Worm (Caenorhabditis elegans): ENCODE results near the gene Y46G5A.22.

The Y46G5A.22 gene

DNA sequence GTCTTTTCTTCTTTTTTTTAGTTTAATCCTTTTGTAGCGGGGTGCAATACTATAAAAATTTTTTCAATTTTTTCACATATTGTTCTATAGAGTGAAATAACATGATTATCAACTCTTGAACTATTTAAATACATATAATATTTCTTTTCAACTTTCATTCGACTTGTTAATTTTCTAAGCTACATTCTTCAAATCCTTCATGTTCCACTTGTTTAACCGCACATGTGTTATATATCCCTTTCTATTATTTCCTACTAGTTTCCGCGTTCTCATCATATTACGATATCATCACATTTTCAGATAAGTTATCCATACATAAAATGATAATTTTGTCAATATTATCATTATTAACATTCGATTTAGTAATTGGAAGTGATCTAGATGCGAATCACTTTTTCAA is 37.5 kb upstream of the Y46G5A.22 start, which contains the start of gene Y46G5A.29:
Gene Y46G5A.29, plus strand, starts transcription at position 301 of the 400 bp plus-strand sequence.
- TF ChIP-seq daf-19 (GFP tag; conservative IDR thresholded peaks at IDR 0.05) = no peak
- no peak for TF ChIP-seq mes-2 (tag; optimal IDR thresholded peaks at IDR 0.05; ENCODE audit: poor library complexity, severe bottlenecking)
- TF ChIP-seq nhr-102 (tag; optimal IDR thresholded peaks at IDR 0.05) = no peak
- no peak for TF ChIP-seq gei-8 (GFP tag; optimal IDR thresholded peaks at IDR 0.05)
- TF ChIP-seq T26A8.4 (GFP tag; IDR thresholded peaks at IDR 0.05) = no peak
- no peak for TF ChIP-seq duxl-1 (tag; optimal IDR thresholded peaks at IDR 0.05; ENCODE audit: poor library complexity)
- TF ChIP-seq egl-43 (GFP tag; IDR thresholded peaks at IDR 0.05) = no peak
- TF ChIP-seq nhr-41 (GFP tag; IDR thresholded peaks at IDR 0.05) = no peak
- no peak for TF ChIP-seq dmd-9 (GFP tag; IDR thresholded peaks at IDR 0.05)
- no peak for TF ChIP-seq nhr-6 (tag; optimal IDR thresholded peaks at IDR 0.05)
- no peak for TF ChIP-seq arid-1 (GFP tag; conservative IDR thresholded peaks at IDR 0.05)
- TF ChIP-seq Y5F2A.4 (GFP tag; optimal IDR thresholded peaks at IDR 0.05) = no peak

ce11 chrII:12850129-12850528 is 31.7 kb upstream of the Y46G5A.22 start, which contains the start of gene Y46G5A.28:
Gene Y46G5A.28 (plus strand): TSS chrII:12850429.
- no peak for TF ChIP-seq snpc-4 (tag; optimal IDR thresholded peaks at IDR 0.05)
- TF ChIP-seq attf-4 (tag; optimal IDR thresholded peaks at IDR 0.05) = no peak
- TF ChIP-seq D1046.2 (GFP tag; IDR thresholded peaks at IDR 0.05) = no peak
- peak; percentile 46 for TF ChIP-seq aha-1 (tag)

DNA sequence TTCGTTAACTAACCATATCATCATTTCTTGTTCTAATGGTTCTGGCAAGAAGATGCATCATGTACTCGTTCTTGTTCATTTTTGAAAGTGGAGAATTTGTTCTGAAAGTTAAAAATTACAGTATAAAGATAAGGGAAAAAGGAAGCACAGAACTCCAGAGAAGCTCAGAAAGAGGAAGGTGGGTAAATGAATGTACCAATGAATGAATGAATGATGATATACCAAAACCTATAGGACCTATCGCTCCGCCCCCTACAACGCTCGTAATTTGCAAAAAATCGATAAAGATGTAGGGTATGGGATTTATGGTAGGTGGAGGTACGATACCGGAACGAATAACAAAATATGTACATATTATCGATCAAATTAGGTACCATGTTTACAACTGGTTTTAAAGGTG is 29.3 kb upstream of the Y46G5A.22 start, which contains the start of gene pes-10:
Gene pes-10, minus strand, starts transcription at position 101 of the 400 bp plus-strand sequence.
- TF ChIP-seq unc-62 (GFP tag; optimal IDR thresholded peaks at IDR 0.05 in 1 of 2) (peak in 1 of 2 experiments; percentile 65), unc-62 (tag; optimal IDR thresholded peaks at IDR 0.05) (no peak), Y75B8A.6 (GFP tag; IDR thresholded peaks at IDR 0.05) (no peak)

ce11 chrII:12840057-12840456 is 21.7 kb upstream of the Y46G5A.22 start, which contains the start of gene lgc-35:
Gene lgc-35 (minus strand): TSS chrII:12840157.
- no peak for TF ChIP-seq egl-43 (GFP tag; IDR thresholded peaks at IDR 0.05)

DNA sequence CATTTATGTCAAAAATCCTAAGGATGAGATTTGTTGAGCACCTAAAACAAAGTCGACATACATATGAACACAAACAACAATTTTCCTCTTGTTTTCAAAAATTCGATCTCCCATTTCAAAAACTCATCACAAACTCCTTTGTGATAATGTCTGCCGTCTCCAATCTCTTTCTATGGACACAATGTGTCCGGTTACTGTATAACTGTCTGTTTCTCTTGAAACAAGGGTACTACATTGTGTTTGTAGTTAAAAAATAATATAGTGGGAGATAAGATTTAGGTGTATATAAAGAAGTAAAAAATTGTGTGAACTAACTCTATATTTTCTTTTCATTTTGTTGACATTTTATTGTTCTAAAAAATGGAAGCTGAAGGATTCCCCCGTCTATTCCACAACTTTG is 12.0 kb upstream of the Y46G5A.22 start, which contains the start of gene bcmo-1:
Gene bcmo-1, plus strand, starts transcription at position 330 of the 400 bp plus-strand sequence.
- TF ChIP-seq nhr-11 (tag; optimal IDR thresholded peaks at IDR 0.05) = no peak
- TF ChIP-seq dmd-8 (GFP tag; IDR thresholded peaks at IDR 0.05) = no peak
- TF ChIP-seq zfp-2 (tag; optimal IDR thresholded peaks at IDR 0.05) = no peak
- no peak for TF ChIP-seq dmd-9 (GFP tag; IDR thresholded peaks at IDR 0.05)
- no peak for TF ChIP-seq nhr-6 (tag; optimal IDR thresholded peaks at IDR 0.05)
- TF ChIP-seq zip-11 (GFP tag; IDR thresholded peaks at IDR 0.05) = no peak
- no peak for TF ChIP-seq tag-97 (GFP tag; IDR thresholded peaks at IDR 0.05)
- TF ChIP-seq aly-2 (tag; optimal IDR thresholded peaks at IDR 0.05) = no peak
- TF ChIP-seq R02D3.7 (tag; optimal IDR thresholded peaks at IDR 0.05) = no peak
- no peak for TF ChIP-seq php-3 (GFP tag; IDR thresholded peaks at IDR 0.05)
- TF ChIP-seq F26F4.8 (GFP tag; conservative IDR thresholded peaks at IDR 0.05) = no peak
- TF ChIP-seq ztf-11 (tag; optimal IDR thresholded peaks at IDR 0.05) = no peak
- no peak for TF ChIP-seq ces-1 (GFP tag; optimal IDR thresholded peaks at IDR 0.05)
- no peak for TF ChIP-seq ztf-7 (tag; optimal IDR thresholded peaks at IDR 0.05)
- peak; percentile 3 for TF ChIP-seq pqm-1 (tag; optimal IDR thresholded peaks at IDR 0.05)
- TF ChIP-seq hmg-1.1 (GFP tag; IDR thresholded peaks at IDR 0.05) = no peak
- TF ChIP-seq nhr-28 (tag; optimal IDR thresholded peaks at IDR 0.05) = peak; percentile 97

- TF ChIP-seq mdt-29 (GFP tag; IDR thresholded peaks at IDR 0.05) (no peak), D1046.2 (GFP tag; IDR thresholded peaks at IDR 0.05) (no peak), ZK337.2 (GFP tag; IDR thresholded peaks at IDR 0.05) (no peak), mxl-2 (GFP tag; conservative IDR thresholded peaks at IDR 0.05) (no peak), Y48G9A.11 (GFP tag; IDR thresholded peaks at IDR 0.05) (no peak), nhr-111 (GFP tag; optimal IDR thresholded peaks at IDR 0.05) (no peak), mxl-3 (GFP tag; optimal IDR thresholded peaks at IDR 0.05) (no peak), aha-1 (tag) (no peak), madf-9 (GFP tag; conservative IDR thresholded peaks at IDR 0.05) (no peak)
Measured at ce11 chrII:12828863-12829262, 10.5 kb upstream of the Y46G5A.22 start, which contains the start of gene Y46G5A.23. Gene Y46G5A.23 (minus strand): TSS chrII:12828963.

Data from whole organism, L4 larva.